Worm (Caenorhabditis elegans) whole organism, L1 larva: ENCODE measurements around the gene arrd-9.

Experiments used
- Y116A8C.19 ChIP-seq: sonication (generic microtip); optimal IDR thresholded peaks from 2 replicates; lab custom pipeline; 2016; ENCODE audit warnings: missing compliant biosample characterization, missing genetic modification characterization, borderline replicate concordance
- aly-2 ChIP-seq: fragments of 150-350 bp; optimal IDR thresholded peaks from 2 replicates; lab custom pipeline; 2014; ENCODE audit warnings: missing biosample characterization, missing genetic modification characterization
- egl-27 ChIP-seq, 2 experiments: fragments of 150-350 bp in 1 of 2; sonication (generic microtip); optimal IDR thresholded peaks; 3 replicates each; lab custom pipeline; 2017 to 2018; ENCODE audit warnings: missing biosample characterization in 2 of 2, missing genetic modification characterization in 2 of 2, missing genetic modification reagents in 2 of 2
- elt-2 ChIP-seq: sonication (generic microtip); optimal IDR thresholded peaks from 2 replicates; lab custom pipeline; 2016; ENCODE audit warnings: missing genetic modification characterization, mild to moderate bottlenecking, inconsistent platforms, missing compliant biosample characterization, missing genetic modification reagents
- fos-1 ChIP-seq: fragments of 150-350 bp; optimal IDR thresholded peaks from 2 replicates; lab custom pipeline; 2014; ENCODE audit warnings: missing biosample characterization, missing genetic modification characterization
- lin-39 ChIP-seq: fragments of 150-350 bp; optimal IDR thresholded peaks from 2 replicates; lab custom pipeline; 2014; ENCODE audit warnings: missing biosample characterization, missing genetic modification reagents, missing genetic modification characterization
- lsy-2 ChIP-seq, 2 experiments: fragments of 150-350 bp; optimal IDR thresholded peaks; 2 replicates each; lab custom pipeline; 2014; ENCODE audit warnings: missing biosample characterization in 2 of 2, missing genetic modification characterization in 2 of 2
- mep-1 ChIP-seq: fragments of 150-350 bp; optimal IDR thresholded peaks from 2 replicates; lab custom pipeline; 2014; ENCODE audit warnings: missing biosample characterization, missing genetic modification characterization
- nhr-77 ChIP-seq: fragments of 150-350 bp; optimal IDR thresholded peaks from 2 replicates; lab custom pipeline; 2014; ENCODE audit warnings: missing biosample characterization, missing genetic modification characterization
- pag-3 ChIP-seq: sonication (generic microtip); optimal IDR thresholded peaks from 2 replicates; lab custom pipeline; 2017; ENCODE audit warnings: missing genetic modification characterization, mild to moderate bottlenecking, missing compliant biosample characterization, antibody characterized with exemption, borderline replicate concordance; ENCODE audit not compliant: insufficient read depth
- unc-130 ChIP-seq: fragments of 150-350 bp; optimal IDR thresholded peaks from 2 replicates; lab custom pipeline; 2017; ENCODE audit warnings: missing biosample characterization, missing genetic modification characterization, inconsistent platforms
- unc-62 ChIP-seq: fragments of 150-350 bp; optimal IDR thresholded peaks from 2 replicates; lab custom pipeline; 2014; ENCODE audit warnings: missing biosample characterization, missing genetic modification reagents, missing genetic modification characterization
- unc-86 ChIP-seq: sonication (generic microtip); optimal IDR thresholded peaks from 2 replicates; lab custom pipeline; 2016; ENCODE audit warnings: missing genetic modification characterization, missing compliant biosample characterization

DNA sequence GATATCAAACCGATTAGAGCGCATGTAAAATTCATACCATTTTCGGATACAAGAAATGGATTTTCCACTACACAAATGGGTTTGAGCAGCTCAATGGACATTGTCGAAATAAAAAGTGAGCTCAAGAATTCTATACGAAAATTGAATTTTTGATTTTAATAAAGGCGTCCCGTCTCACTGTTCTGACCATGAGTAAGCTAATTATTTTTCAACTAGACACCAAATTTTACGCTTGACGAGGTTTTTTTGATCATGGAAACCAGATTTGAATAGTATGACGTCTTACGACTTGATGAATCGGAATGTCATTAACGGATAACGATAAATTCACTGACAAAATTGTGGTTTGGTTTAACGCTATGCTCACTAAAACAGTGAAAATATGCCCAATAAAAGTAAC lies 35.6 kb upstream of the arrd-9 start, which contains the start of gene srh-61:
- TF ChIP-seq Y116A8C.19 (tag; lab: Kevin White, UChicago): no peak
- TF ChIP-seq fos-1 (tag; lab: Kevin White, UChicago): no peak
- TF ChIP-seq nhr-77 (tag; lab: Kevin White, UChicago): no peak
- no peak for TF ChIP-seq pag-3
- TF ChIP-seq unc-130: no peak
- TF ChIP-seq mep-1 (tag; lab: Kevin White, UChicago): no peak
- TF ChIP-seq egl-27 (tag; optimal IDR thresholded peaks at IDR 0.05; lab: Kevin White, UChicago): no peak
- TF ChIP-seq aly-2 (tag; lab: Kevin White, UChicago): no peak
- no peak for TF ChIP-seq lsy-2 (tag; optimal IDR thresholded peaks at IDR 0.05; lab: Kevin White, UChicago)
- TF ChIP-seq unc-86 (tag; lab: Kevin White, UChicago): no peak
- TF ChIP-seq unc-62 (GFP tag; lab: Kevin White, UChicago): no peak
- TF ChIP-seq elt-2 (tag; lab: Kevin White, UChicago): no peak
- TF ChIP-seq lin-39 (tag; lab: Kevin White, UChicago): no peak
